Worm (Caenorhabditis elegans) whole organism, L2 larva: ENCODE results near the gene K11H3.5.

Experiments used
- alr-1 ChIP-seq: fragments of 150-350 bp; optimal IDR thresholded peaks from 2 replicates; lab custom pipeline; 2014; ENCODE audit warnings: missing biosample characterization, missing genetic modification characterization
- ceh-16 ChIP-seq: fragments of 150-350 bp; optimal IDR thresholded peaks from 2 replicates; lab custom pipeline; 2014; ENCODE audit warnings: missing biosample characterization, missing genetic modification characterization
- crh-2 ChIP-seq: sonication (generic microtip); optimal IDR thresholded peaks from 2 replicates; lab custom pipeline; 2017; ENCODE audit warnings: missing biosample characterization, missing genetic modification characterization
- dmd-4 ChIP-seq: sonication (generic microtip); optimal IDR thresholded peaks from 2 replicates; lab custom pipeline; 2017; ENCODE audit warnings: missing biosample characterization, missing genetic modification characterization
- elt-3 ChIP-seq: sonication (generic microtip); optimal IDR thresholded peaks from 2 replicates; lab custom pipeline; 2017; ENCODE audit warnings: missing biosample characterization, missing genetic modification characterization
- mdl-1 ChIP-seq, 2 experiments: fragments of 150-350 bp in 1 of 2; sonication (generic microtip) in 1 of 2; optimal IDR thresholded peaks; 2 replicates each; lab custom pipeline; 2017; ENCODE audit warnings: missing biosample characterization in 2 of 2, missing genetic modification characterization in 2 of 2
- nhr-237 ChIP-seq: fragments of 150-350 bp; optimal IDR thresholded peaks from 2 replicates; lab custom pipeline; 2014; ENCODE audit warnings: missing biosample characterization, missing genetic modification characterization
- nhr-25 ChIP-seq: fragments of 150-350 bp; sonication (generic microtip); optimal IDR thresholded peaks from 3 replicates; lab custom pipeline; 2014; ENCODE audit warnings: missing biosample characterization, missing genetic modification characterization
- nhr-77 ChIP-seq: fragments of 150-350 bp; optimal IDR thresholded peaks from 2 replicates; lab custom pipeline; 2014; ENCODE audit warnings: missing biosample characterization, missing genetic modification characterization
- sma-3 ChIP-seq: sonication (generic microtip); optimal IDR thresholded peaks from 2 replicates; lab custom pipeline; 2016; ENCODE audit warnings: missing genetic modification reagents, missing genetic modification characterization, missing compliant biosample characterization
- ztf-1 ChIP-seq: fragments of 200-800 bp; sonication (Bioruptor generic); conservative IDR thresholded peaks from 2 replicates; pipeline ENCODE4 v1.3.6; 2022; ENCODE audit warnings: missing genetic modification characterization, missing compliant biosample characterization

DNA sequence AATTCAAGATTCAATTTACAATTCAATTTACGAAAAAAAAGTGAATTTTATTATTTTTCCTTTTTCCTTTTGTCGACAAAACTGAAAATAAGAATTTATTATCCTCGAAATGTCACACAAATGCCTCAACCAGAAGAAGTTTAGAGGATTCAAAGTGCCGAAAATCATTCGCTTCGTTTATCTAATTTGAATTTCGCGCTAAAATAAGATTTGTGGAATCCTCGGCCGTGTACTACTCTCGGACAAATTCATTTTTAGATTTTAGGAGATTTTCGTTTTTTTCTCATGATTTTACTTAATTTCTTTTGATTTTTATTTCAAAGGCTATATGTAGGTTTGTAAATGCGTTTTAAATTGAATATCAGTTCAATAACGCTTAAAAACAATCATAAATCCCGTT is 5.0 kb downstream of the K11H3.5 start:
- no peak for TF ChIP-seq crh-2 (tag; lab: Kevin White, UChicago)
- TF ChIP-seq ztf-1 (GFP tag; lab: Robert Waterston, UW) = no peak
- TF ChIP-seq nhr-77 (tag; lab: Kevin White, UChicago) = no peak
- TF ChIP-seq nhr-25 (tag; lab: Kevin White, UChicago) = no peak
- no peak for TF ChIP-seq dmd-4 (tag; lab: Kevin White, UChicago)
- TF ChIP-seq ceh-16 (tag; lab: Kevin White, UChicago) = no peak
- TF ChIP-seq alr-1 (tag; lab: Kevin White, UChicago) = no peak
- no peak for TF ChIP-seq nhr-237 (tag; lab: Kevin White, UChicago)
- no peak for TF ChIP-seq sma-3 (GFP tag; lab: Kevin White, UChicago)
- TF ChIP-seq elt-3 (tag; lab: Kevin White, UChicago) = no peak
- TF ChIP-seq mdl-1 (tag; optimal IDR thresholded peaks at IDR 0.05; lab: Kevin White, UChicago) = no peak
